Worm (Caenorhabditis elegans): ENCODE results near the gene pals-26.
A peak's percentile ranks its signal among the peaks of the same experiment; 100 is the strongest.
"Not testable (repeated sequence)": the region's sequence is repeated elsewhere in the genome, so short reads cannot be mapped to it uniquely, and the experiment has no call there.

DNA sequence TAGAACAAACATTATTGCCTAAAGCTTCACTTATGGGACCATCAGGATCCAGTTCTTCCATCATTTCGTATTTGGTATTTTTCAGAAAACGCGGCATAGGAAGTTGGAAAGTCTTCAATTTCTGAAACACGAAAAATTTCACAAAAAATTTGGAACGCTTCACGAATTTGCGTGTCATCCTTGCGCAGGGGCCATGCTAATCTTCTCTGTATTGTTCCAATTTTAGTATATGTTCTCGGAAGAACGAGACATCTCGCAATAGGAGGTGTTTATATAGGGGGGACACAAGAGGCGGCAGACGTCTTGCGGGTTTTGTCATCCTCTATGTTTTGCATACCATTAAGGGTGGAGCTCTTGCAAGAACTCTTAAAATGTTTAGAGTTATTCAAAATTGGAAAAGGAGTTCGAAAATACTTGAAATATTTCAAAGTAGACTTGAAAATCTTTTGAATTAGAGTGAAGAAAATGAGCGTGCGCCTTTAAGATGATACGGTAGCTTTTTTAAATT is 51.8 kb downstream of the pals-26 start:
- not testable (repeated sequence) for TF ChIP-seq nhr-28 (tag; optimal IDR thresholded peaks at IDR 0.05); mab-5 (tag; optimal IDR thresholded peaks at IDR 0.05); nhr-76 (tag; optimal IDR thresholded peaks at IDR 0.05); snpc-4 (tag; optimal IDR thresholded peaks at IDR 0.05); elt-1 (tag; optimal IDR thresholded peaks at IDR 0.05; ENCODE audit: borderline replicate concordance, insufficient read depth); unc-62 (GFP tag; optimal IDR thresholded peaks at IDR 0.05); pha-4 (tag; optimal IDR thresholded peaks at IDR 0.05)
- peak; percentile 62 for TF ChIP-seq M03D4.4 (tag; optimal IDR thresholded peaks at IDR 0.05)

All from whole organism, mixed stage, embryonic.